Fruit fly (Drosophila melanogaster): ENCODE data around the gene Xport-A.

dm6 chr3R:19948143-19948542 lies 32.9 kb upstream of the Xport-A start, which contains the start of gene CG4783:
- TF ChIP-seq tai (GFP tag; optimal IDR thresholded peaks at IDR 0.05), result no peak
- TF ChIP-seq Sp1 (GFP tag; optimal IDR thresholded peaks at IDR 0.05), result no peak
- no peak for TF ChIP-seq usp (GFP tag; optimal IDR thresholded peaks at IDR 0.05)
- no peak for TF ChIP-seq br (GFP tag; optimal IDR thresholded peaks at IDR 0.05)
- TF ChIP-seq Myc (optimal IDR thresholded peaks at IDR 0.05), result no peak
- no peak for TF ChIP-seq OdsH (GFP tag; optimal IDR thresholded peaks at IDR 0.05)
- no peak for TF ChIP-seq woc (GFP tag; optimal IDR thresholded peaks at IDR 0.05)
- no peak for TF ChIP-seq pan (optimal IDR thresholded peaks at IDR 0.05)
- no peak for TF ChIP-seq Jra (GFP tag; optimal IDR thresholded peaks at IDR 0.05)

All from whole organism, wandering third instar larva.